Worm (Caenorhabditis elegans) whole organism, L4 larva: ENCODE results near the gene F32D1.11.

Experiments used
- mdl-1 ChIP-seq, 2 experiments: fragments of 150-350 bp in 1 of 2; sonication (generic microtip) in 1 of 2; optimal IDR thresholded peaks; 2 replicates each; lab custom pipeline; 2014 to 2017; ENCODE audit warnings: missing biosample characterization in 2 of 2, missing genetic modification characterization in 2 of 2
- nhr-237 ChIP-seq: sonication (generic microtip); optimal IDR thresholded peaks from 2 replicates; lab custom pipeline; 2017; ENCODE audit warnings: missing biosample characterization, missing genetic modification characterization

DNA sequence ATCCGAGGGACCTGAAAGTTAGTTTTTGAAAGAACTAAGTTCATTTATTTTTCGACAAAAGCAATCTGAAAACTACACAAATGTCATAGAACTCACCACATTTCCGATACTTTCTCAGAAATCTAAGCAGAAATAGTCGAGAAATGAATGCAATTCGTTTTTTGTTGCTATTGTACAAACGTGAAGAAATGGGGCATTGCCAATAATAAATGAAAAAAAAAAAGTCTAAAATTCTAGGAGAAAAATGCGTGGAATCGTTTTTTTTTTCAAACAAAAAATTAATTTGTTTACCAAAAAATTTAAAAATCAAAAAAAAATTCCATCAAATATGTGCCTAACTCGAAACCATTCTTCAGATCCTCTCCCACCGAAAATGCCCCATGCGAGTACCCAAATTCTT, 45.4 kb upstream of the F32D1.11 start, which contains the start of gene Y47D7A.17:
- TF ChIP-seq nhr-237 (tag; lab: Kevin White, UChicago) = no peak
- no peak for TF ChIP-seq mdl-1 (tag; optimal IDR thresholded peaks at IDR 0.05; lab: Kevin White, UChicago)
